Worm (Caenorhabditis elegans) whole organism, young adult: Measurements from ENCODE around the gene T23B7.2.

Source experiments
- B0035.1 ChIP-seq: sonication (generic microtip); optimal IDR thresholded peaks from 2 replicates; lab custom pipeline; 2016; ENCODE audit warnings: missing genetic modification characterization, mild to moderate bottlenecking, missing compliant biosample characterization, missing genotype, missing genetic modification reagents
- C17E4.6 ChIP-seq: fragments of 200-800 bp; sonication (Bioruptor generic); IDR thresholded peaks from 2 replicates; pipeline ENCODE4 v1.3.6; 2022; ENCODE audit warnings: missing genetic modification reagents, missing genetic modification characterization, missing compliant biosample characterization
- F10E7.11 ChIP-seq: sonication (generic microtip); optimal IDR thresholded peaks from 2 replicates; lab custom pipeline; 2017; ENCODE audit warnings: mild to moderate bottlenecking, missing genetic modification characterization, moderate library complexity, missing compliant biosample characterization
- F33H1.4 ChIP-seq: fragments of 200-800 bp; sonication (Bioruptor generic); IDR thresholded peaks from 2 replicates; pipeline ENCODE4 v1.3.6; 2022; ENCODE audit warnings: missing genetic modification reagents, missing genetic modification characterization, missing compliant biosample characterization
- F49E8.2 ChIP-seq: sonication (generic microtip); optimal IDR thresholded peaks from 3 replicates; lab custom pipeline; 2017; ENCODE audit warnings: missing genetic modification characterization, mild to moderate bottlenecking, missing compliant biosample characterization, antibody characterized with exemption, moderate library complexity; ENCODE audit not compliant: insufficient read depth
- F52B5.7 ChIP-seq: sonication (generic microtip); optimal IDR thresholded peaks from 2 replicates; lab custom pipeline; 2016; ENCODE audit warnings: mild to moderate bottlenecking, missing genetic modification characterization, missing compliant biosample characterization
- K11D2.4 ChIP-seq: fragments of 200-800 bp; sonication (Bioruptor generic); IDR thresholded peaks from 2 replicates; pipeline ENCODE4 v1.3.6; 2022; ENCODE audit warnings: missing genetic modification reagents, missing genetic modification characterization, missing compliant biosample characterization
- K12H6.12 ChIP-seq: fragments of 200-800 bp; sonication (Bioruptor generic); optimal IDR thresholded peaks from 2 replicates; lab custom pipeline; 2018; ENCODE audit warnings: mild to moderate bottlenecking, missing genetic modification characterization, missing compliant biosample characterization
- Y53G8AR.9 ChIP-seq: fragments of 200-800 bp; sonication (Bioruptor generic); conservative IDR thresholded peaks from 2 replicates; pipeline ENCODE4 v1.3.6; 2022; ENCODE audit warnings: missing genetic modification reagents, missing genetic modification characterization, missing compliant biosample characterization
- Y56A3A.18 ChIP-seq: fragments of 200-800 bp; sonication (Bioruptor generic); IDR thresholded peaks from 2 replicates; pipeline ENCODE4 v1.3.6; 2022; ENCODE audit warnings: missing genetic modification reagents, missing genetic modification characterization, missing compliant biosample characterization
- Y67H2A.10 ChIP-seq: fragments of 200-800 bp; sonication (Bioruptor generic); conservative IDR thresholded peaks from 2 replicates; pipeline ENCODE4 v1.3.6; 2022; ENCODE audit warnings: missing genetic modification reagents, missing genetic modification characterization, missing compliant biosample characterization
- Y79H2A.3 ChIP-seq: fragments of 200-800 bp; sonication (Bioruptor generic); conservative IDR thresholded peaks from 2 replicates; pipeline ENCODE4 v1.3.6; 2022; ENCODE audit warnings: missing genetic modification reagents, missing genetic modification characterization, missing compliant biosample characterization
- ama-1 ChIP-seq, 3 experiments: fragments of 150-350 bp in 1 of 3; sonication (generic microtip) in 2 of 3; optimal IDR thresholded peaks; 2 replicates each; lab custom pipeline; 2014 to 2018; ENCODE audit warnings: missing biosample characterization in 2 of 3, missing genetic modification characterization in 2 of 3, missing genetic modification reagents in 2 of 3
- atf-7 ChIP-seq: sonication (generic microtip); optimal IDR thresholded peaks from 2 replicates; lab custom pipeline; 2017; ENCODE audit warnings: mild to moderate bottlenecking, missing genetic modification characterization, missing compliant biosample characterization
- athp-1 ChIP-seq: sonication (generic microtip); optimal IDR thresholded peaks from 2 replicates; lab custom pipeline; 2017; ENCODE audit warnings: mild to moderate bottlenecking, missing genetic modification characterization, missing compliant biosample characterization
- ceh-100 ChIP-seq: fragments of 200-800 bp; sonication (Bioruptor generic); IDR thresholded peaks from 2 replicates; pipeline ENCODE4 v1.3.6; 2022; ENCODE audit warnings: missing genetic modification reagents, missing genetic modification characterization, missing compliant biosample characterization
- ceh-79 ChIP-seq: sonication (generic microtip); optimal IDR thresholded peaks from 2 replicates; lab custom pipeline; 2017; ENCODE audit warnings: mild to moderate bottlenecking, missing genetic modification characterization, missing compliant biosample characterization
- ceh-91 ChIP-seq: fragments of 200-800 bp; sonication (Bioruptor generic); IDR thresholded peaks from 2 replicates; pipeline ENCODE4 v1.3.6; 2022; ENCODE audit warnings: missing genetic modification reagents, missing genetic modification characterization, missing compliant biosample characterization
- die-1 ChIP-seq: sonication (generic microtip); optimal IDR thresholded peaks from 2 replicates; lab custom pipeline; 2016; ENCODE audit warnings: missing genotype, mild to moderate bottlenecking, missing genetic modification characterization, missing compliant biosample characterization
- dox-1 ChIP-seq: fragments of 200-800 bp; sonication (Bioruptor generic); IDR thresholded peaks from 2 replicates; pipeline ENCODE4 v1.3.6; 2022; ENCODE audit warnings: missing genetic modification reagents, missing genetic modification characterization, missing compliant biosample characterization
- egl-18 ChIP-seq: fragments of 200-800 bp; sonication (Bioruptor generic); IDR thresholded peaks from 2 replicates; pipeline ENCODE4 v1.3.6; 2022; ENCODE audit warnings: missing genetic modification reagents, missing genetic modification characterization, missing compliant biosample characterization
- egrh-3 ChIP-seq: fragments of 200-800 bp; sonication (Bioruptor generic); IDR thresholded peaks from 2 replicates; pipeline ENCODE4 v1.3.6; 2022; ENCODE audit warnings: missing genetic modification reagents, missing genetic modification characterization, missing compliant biosample characterization
- hlh-26 ChIP-seq: fragments of 200-800 bp; sonication (Bioruptor generic); conservative IDR thresholded peaks from 2 replicates; pipeline ENCODE4 v1.3.6; 2022; ENCODE audit warnings: missing genetic modification reagents, missing genetic modification characterization, missing compliant biosample characterization
- let-526 ChIP-seq: fragments of 200-800 bp; sonication (Bioruptor generic); IDR thresholded peaks from 2 replicates; pipeline ENCODE4 v1.3.6; 2022; ENCODE audit warnings: missing genetic modification reagents, missing genetic modification characterization, missing compliant biosample characterization
- let-607 ChIP-seq, 2 experiments: fragments of 200-800 bp in 1 of 2; sonication (Bioruptor generic) in 1 of 2; sonication (generic microtip) in 1 of 2; optimal IDR thresholded peaks; 2 replicates each; lab custom pipeline; 2016 to 2018; ENCODE audit warnings: mild to moderate bottlenecking in 2 of 2, missing compliant biosample characterization in 2 of 2, missing genetic modification characterization in 2 of 2, moderate library complexity in 2 of 2, missing genotype in 1 of 2
- lir-1 ChIP-seq: fragments of 200-800 bp; sonication (Bioruptor generic); conservative IDR thresholded peaks from 2 replicates; pipeline ENCODE4 v1.3.6; 2022; ENCODE audit warnings: missing genetic modification reagents, missing genetic modification characterization, missing compliant biosample characterization
- madf-3 ChIP-seq: fragments of 200-800 bp; sonication (Bioruptor generic); IDR thresholded peaks from 2 replicates; pipeline ENCODE4 v1.3.6; 2022; ENCODE audit warnings: missing genetic modification reagents, missing genetic modification characterization, missing compliant biosample characterization
- mcd-1 ChIP-seq: fragments of 200-800 bp; sonication (Bioruptor generic); IDR thresholded peaks from 2 replicates; pipeline ENCODE4 v1.3.6; 2022; ENCODE audit warnings: missing genetic modification reagents, missing genetic modification characterization, missing compliant biosample characterization
- mxl-1 ChIP-seq: sonication (generic microtip); optimal IDR thresholded peaks from 2 replicates; lab custom pipeline; 2016; ENCODE audit warnings: missing genetic modification characterization, missing compliant biosample characterization
- nhr-80 ChIP-seq: sonication (generic microtip); optimal IDR thresholded peaks from 2 replicates; lab custom pipeline; 2016; ENCODE audit warnings: missing genetic modification characterization, missing compliant biosample characterization
- pha-4 ChIP-seq: fragments of 150-350 bp; sonication (generic microtip); optimal IDR thresholded peaks from 2 replicates; lab custom pipeline; 2014; ENCODE audit warnings: missing biosample characterization, missing genetic modification reagents, missing genetic modification characterization
- rcor-1 ChIP-seq: fragments of 200-800 bp; sonication (Bioruptor generic); IDR thresholded peaks from 2 replicates; pipeline ENCODE4 v1.3.6; 2022; ENCODE audit warnings: missing genetic modification reagents, missing genetic modification characterization, missing compliant biosample characterization
- rec-8 ChIP-seq, 2 experiments: sonication (generic microtip); optimal IDR thresholded peaks; 2 replicates each; lab custom pipeline; 2016; ENCODE audit warnings: mild to moderate bottlenecking in 2 of 2, missing genetic modification characterization in 2 of 2, missing genetic modification reagents in 2 of 2, missing genotype in 2 of 2, missing biosample characterization in 1 of 2, missing compliant biosample characterization in 1 of 2, moderate library complexity in 1 of 2
- snpc-3.4 ChIP-seq: sonication (generic microtip); optimal IDR thresholded peaks from 2 replicates; lab custom pipeline; 2017; ENCODE audit warnings: missing genetic modification characterization, mild to moderate bottlenecking, missing compliant biosample characterization, antibody characterized with exemption, moderate library complexity, missing genotype, missing genetic modification reagents
- sptf-2 ChIP-seq: fragments of 200-800 bp; sonication (Bioruptor generic); optimal IDR thresholded peaks from 2 replicates; lab custom pipeline; 2018; ENCODE audit warnings: mild to moderate bottlenecking, missing genetic modification characterization, missing compliant biosample characterization
- tbx-9 ChIP-seq: sonication (generic microtip); optimal IDR thresholded peaks from 2 replicates; lab custom pipeline; 2016; ENCODE audit warnings: borderline replicate concordance, missing genetic modification characterization, inconsistent platforms, missing compliant biosample characterization
- zim-3 ChIP-seq: sonication (generic microtip); optimal IDR thresholded peaks from 2 replicates; lab custom pipeline; 2017; ENCODE audit warnings: mild to moderate bottlenecking, missing genetic modification characterization, moderate library complexity, missing compliant biosample characterization
- ztf-18 ChIP-seq: sonication (generic microtip); optimal IDR thresholded peaks from 2 replicates; lab custom pipeline; 2016; ENCODE audit warnings: missing genotype, mild to moderate bottlenecking, missing genetic modification characterization, missing compliant biosample characterization
- ztf-6 ChIP-seq: fragments of 200-800 bp; sonication (Bioruptor generic); IDR thresholded peaks from 2 replicates; pipeline ENCODE4 v1.3.6; 2022; ENCODE audit warnings: missing genetic modification reagents, missing genetic modification characterization, missing compliant biosample characterization

The T23B7.2 gene

ce11 chrII:4805799-4806198 lies 36.2 kb downstream of the T23B7.2 start:
- TF ChIP-seq hlh-26 (GFP tag; lab: Robert Waterston, UW): no peak
- TF ChIP-seq mcd-1 (GFP tag; lab: Robert Waterston, UW): no peak
- TF ChIP-seq Y53G8AR.9 (GFP tag; lab: Robert Waterston, UW): no peak
- no peak for TF ChIP-seq B0035.1 (tag; lab: Kevin White, UChicago)
- no peak for TF ChIP-seq athp-1 (tag; lab: Kevin White, UChicago)
- no peak for TF ChIP-seq K12H6.12 (tag; lab: Kevin White, UChicago)
- TF ChIP-seq egrh-3 (GFP tag; lab: Robert Waterston, UW): no peak
- no peak for TF ChIP-seq K11D2.4 (GFP tag; lab: Robert Waterston, UW)
- TF ChIP-seq F52B5.7 (tag; lab: Kevin White, UChicago): no peak
- TF ChIP-seq C17E4.6 (GFP tag; lab: Robert Waterston, UW): no peak
- no peak for TF ChIP-seq ceh-91 (GFP tag; lab: Robert Waterston, UW)
- no peak for TF ChIP-seq let-607 (tag; optimal IDR thresholded peaks at IDR 0.05; lab: Kevin White, UChicago)
- no peak for TF ChIP-seq ceh-100 (GFP tag; lab: Robert Waterston, UW)
- TF ChIP-seq ceh-79: no peak

- TF ChIP-seq ztf-6 (GFP tag; lab: Robert Waterston, UW): no peak
- peak; percentile 63 for TF ChIP-seq nhr-80 (tag; lab: Kevin White, UChicago)
Measured at ce11 chrII:4802917-4803316, 39.1 kb downstream of the T23B7.2 start.

ce11 chrII:4800524-4800923 lies 41.5 kb downstream of the T23B7.2 start:
- no peak for TF ChIP-seq tbx-9 (tag; lab: Kevin White, UChicago)
- TF ChIP-seq Y53G8AR.9 (GFP tag; lab: Robert Waterston, UW): no peak
- TF ChIP-seq Y67H2A.10 (GFP tag; lab: Robert Waterston, UW): no peak
- no peak for TF ChIP-seq mxl-1 (tag; lab: Kevin White, UChicago)
- TF ChIP-seq egl-18 (GFP tag; lab: Robert Waterston, UW): no peak
- TF ChIP-seq pha-4 (tag; lab: Kevin White, UChicago): no peak
- TF ChIP-seq rec-8 (tag; optimal IDR thresholded peaks at IDR 0.05; lab: Kevin White, UChicago): no peak
- TF ChIP-seq Y56A3A.18 (GFP tag; lab: Robert Waterston, UW): no peak
- no peak for TF ChIP-seq hlh-26 (GFP tag; lab: Robert Waterston, UW)
- no peak for TF ChIP-seq Y79H2A.3 (GFP tag; lab: Robert Waterston, UW)
- TF ChIP-seq F52B5.7 (tag; lab: Kevin White, UChicago): no peak

ce11 chrII:4797071-4797470 lies 45.0 kb downstream of the T23B7.2 start, which contains the start of gene C33F10.14:
C33F10.14 (plus strand) TSS chrII:4797371.
- TF ChIP-seq Y79H2A.3 (GFP tag; lab: Robert Waterston, UW) (no peak), zim-3 (tag; lab: Kevin White, UChicago) (no peak), F10E7.11 (tag; lab: Kevin White, UChicago) (no peak), F33H1.4 (GFP tag; lab: Robert Waterston, UW) (no peak), let-526 (GFP tag; lab: Robert Waterston, UW) (no peak), athp-1 (tag; lab: Kevin White, UChicago) (no peak), dox-1 (GFP tag; lab: Robert Waterston, UW) (no peak), sptf-2 (GFP tag; lab: Kevin White, UChicago) (no peak), madf-3 (GFP tag; lab: Robert Waterston, UW) (no peak), F49E8.2 (tag; lab: Kevin White, UChicago) (no peak), lir-1 (GFP tag; lab: Robert Waterston, UW) (no peak), rcor-1 (GFP tag; lab: Robert Waterston, UW) (no peak), ztf-18 (tag; lab: Kevin White, UChicago) (no peak), die-1 (tag; lab: Kevin White, UChicago) (no peak), atf-7 (tag; lab: Kevin White, UChicago) (no peak), ama-1 (optimal IDR thresholded peaks at IDR 0.05; lab: Kevin White, UChicago) (no peak), ama-1 (GFP tag; optimal IDR thresholded peaks at IDR 0.05; lab: Kevin White, UChicago) (no peak), snpc-3.4 (tag; lab: Kevin White, UChicago) (no peak)
